Worm (Caenorhabditis elegans) whole organism, L4 larva: Measurements from ENCODE around the gene srt-29.

ENCODE experiments used
- D1046.2 ChIP-seq: fragments of 200-800 bp; sonication (Bioruptor generic); IDR thresholded peaks from 2 replicates; pipeline ENCODE4 v1.3.6; 2022; ENCODE audit warnings: missing genetic modification characterization, missing compliant biosample characterization
- F10B5.3 ChIP-seq: sonication (generic microtip); optimal IDR thresholded peaks from 2 replicates; lab custom pipeline; 2016; ENCODE audit warnings: mild to moderate bottlenecking, missing genetic modification characterization, missing compliant biosample characterization
- F26F4.8 ChIP-seq: fragments of 200-800 bp; sonication (Bioruptor generic); conservative IDR thresholded peaks from 2 replicates; pipeline ENCODE4 v1.3.6; 2022; ENCODE audit warnings: missing genetic modification characterization, missing compliant biosample characterization
- F44E2.7 ChIP-seq: fragments of 200-800 bp; sonication (Bioruptor generic); IDR thresholded peaks from 2 replicates; pipeline ENCODE4 v2.1.2; 2022; ENCODE audit warnings: missing genetic modification characterization, missing compliant biosample characterization
- F49E8.2 ChIP-seq: sonication (generic microtip); optimal IDR thresholded peaks from 2 replicates; lab custom pipeline; 2016; ENCODE audit warnings: missing compliant biosample characterization, mild to moderate bottlenecking, missing genetic modification characterization, borderline replicate concordance
- R02D3.7 ChIP-seq: fragments of 150-350 bp; sonication (generic microtip); optimal IDR thresholded peaks from 3 replicates; lab custom pipeline; 2014; ENCODE audit warnings: missing biosample characterization, missing genetic modification characterization
- T26A8.4 ChIP-seq: fragments of 200-800 bp; sonication (Bioruptor generic); IDR thresholded peaks from 2 replicates; pipeline ENCODE4 v1.3.6; 2022; ENCODE audit warnings: missing genetic modification characterization, missing compliant biosample characterization
- Y75B8A.6 ChIP-seq: fragments of 200-800 bp; sonication (Bioruptor generic); IDR thresholded peaks from 2 replicates; pipeline ENCODE4 v1.3.6; 2022; ENCODE audit warnings: missing genetic modification reagents, missing genetic modification characterization, missing compliant biosample characterization
- ZK337.2 ChIP-seq: fragments of 200-800 bp; sonication (Bioruptor generic); IDR thresholded peaks from 2 replicates; pipeline ENCODE4 v1.3.6; 2022; ENCODE audit warnings: missing genetic modification reagents, missing genetic modification characterization, missing compliant biosample characterization
- aha-1 ChIP-seq: fragments of 150-350 bp; peaks from one replicate; lab custom pipeline; 2014; ENCODE audit warnings: missing biosample characterization, missing genetic modification characterization
- aly-2 ChIP-seq: sonication (generic microtip); optimal IDR thresholded peaks from 2 replicates; lab custom pipeline; 2018; ENCODE audit warnings: missing biosample characterization, missing genetic modification characterization
- attf-4 ChIP-seq: sonication (generic microtip); optimal IDR thresholded peaks from 3 replicates; lab custom pipeline; 2017; ENCODE audit warnings: missing biosample characterization, missing genetic modification characterization
- ceh-20 ChIP-seq: fragments of 200-800 bp; sonication (Bioruptor generic); IDR thresholded peaks from 2 replicates; pipeline ENCODE4 v1.3.6; 2022; ENCODE audit warnings: missing genetic modification reagents, missing genetic modification characterization, missing compliant biosample characterization
- ceh-28 ChIP-seq: fragments of 150-350 bp; optimal IDR thresholded peaks from 2 replicates; lab custom pipeline; 2014; ENCODE audit warnings: missing biosample characterization, missing genetic modification reagents, missing genetic modification characterization
- ceh-82 ChIP-seq: sonication (generic microtip); optimal IDR thresholded peaks from 2 replicates; lab custom pipeline; 2017; ENCODE audit warnings: missing biosample characterization, missing genetic modification characterization
- cey-2 ChIP-seq: sonication (generic microtip); optimal IDR thresholded peaks from 3 replicates; lab custom pipeline; 2017; ENCODE audit warnings: missing genetic modification characterization, mild to moderate bottlenecking, missing compliant biosample characterization, antibody characterized with exemption, borderline replicate concordance; ENCODE audit not compliant: insufficient read depth
- daf-8 ChIP-seq: fragments of 200-800 bp; sonication (Bioruptor generic); IDR thresholded peaks from 2 replicates; pipeline ENCODE4 v1.3.6; 2022; ENCODE audit warnings: missing genetic modification characterization, missing compliant biosample characterization
- dmd-6 ChIP-seq: fragments of 200-800 bp; sonication (Bioruptor generic); IDR thresholded peaks from 2 replicates; pipeline ENCODE4 v1.3.6; 2022; ENCODE audit warnings: missing genetic modification reagents, missing genetic modification characterization, missing compliant biosample characterization
- duxl-1 ChIP-seq: sonication (generic microtip); optimal IDR thresholded peaks from 2 replicates; lab custom pipeline; 2016; ENCODE audit warnings: mild to moderate bottlenecking, missing genetic modification characterization, moderate library complexity, missing compliant biosample characterization; ENCODE audit not compliant: poor library complexity
- dve-1 ChIP-seq: sonication (generic microtip); optimal IDR thresholded peaks from 2 replicates; lab custom pipeline; 2017; ENCODE audit warnings: antibody characterized with exemption, mild to moderate bottlenecking, missing genetic modification characterization, missing compliant biosample characterization; ENCODE audit not compliant: insufficient read depth
- fos-1 ChIP-seq: fragments of 150-350 bp; optimal IDR thresholded peaks from 2 replicates; lab custom pipeline; 2014; ENCODE audit warnings: missing biosample characterization, missing genetic modification characterization
- gei-8 ChIP-seq: fragments of 200-800 bp; sonication (Bioruptor generic); optimal IDR thresholded peaks from 2 replicates; lab custom pipeline; 2018; ENCODE audit warnings: mild to moderate bottlenecking, missing genetic modification characterization, missing compliant biosample characterization
- hlh-11 ChIP-seq: fragments of 200-800 bp; sonication (Bioruptor generic); optimal IDR thresholded peaks from 2 replicates; lab custom pipeline; 2018; ENCODE audit warnings: mild to moderate bottlenecking, missing genetic modification characterization, missing compliant biosample characterization
- hlh-30 ChIP-seq: sonication (generic microtip); optimal IDR thresholded peaks from 2 replicates; lab custom pipeline; 2017; ENCODE audit warnings: antibody characterized with exemption, mild to moderate bottlenecking, missing genetic modification characterization, missing compliant biosample characterization; ENCODE audit not compliant: insufficient read depth
- lin-13 ChIP-seq: fragments of 150-350 bp; optimal IDR thresholded peaks from 2 replicates; lab custom pipeline; 2014; ENCODE audit warnings: missing biosample characterization, missing genetic modification reagents, missing genetic modification characterization
- lin-38 ChIP-seq: fragments of 200-800 bp; sonication (Bioruptor generic); IDR thresholded peaks from 2 replicates; pipeline ENCODE4 v1.3.6; 2022; ENCODE audit warnings: missing genetic modification reagents, missing genetic modification characterization, missing compliant biosample characterization
- lsy-2 ChIP-seq, 2 experiments: fragments of 150-350 bp in 1 of 2; sonication (generic microtip) in 1 of 2; optimal IDR thresholded peaks; 2 replicates each; lab custom pipeline; 2014 to 2017; ENCODE audit warnings: missing biosample characterization in 2 of 2, missing genetic modification characterization in 2 of 2
- mep-1 ChIP-seq: fragments of 150-350 bp; sonication (generic microtip); optimal IDR thresholded peaks from 3 replicates; lab custom pipeline; 2014; ENCODE audit warnings: missing biosample characterization, missing genetic modification characterization
- nhr-102 ChIP-seq: sonication (generic microtip); optimal IDR thresholded peaks from 2 replicates; lab custom pipeline; 2016; ENCODE audit warnings: mild to moderate bottlenecking, missing genetic modification characterization, moderate library complexity, missing compliant biosample characterization
- nhr-237 ChIP-seq: sonication (generic microtip); optimal IDR thresholded peaks from 2 replicates; lab custom pipeline; 2017; ENCODE audit warnings: missing biosample characterization, missing genetic modification characterization
- nhr-28 ChIP-seq: fragments of 150-350 bp; optimal IDR thresholded peaks from 2 replicates; lab custom pipeline; 2014; ENCODE audit warnings: missing biosample characterization, missing genetic modification characterization
- nhr-41 ChIP-seq: fragments of 200-800 bp; sonication (Bioruptor generic); IDR thresholded peaks from 2 replicates; pipeline ENCODE4 v1.3.6; 2022; ENCODE audit warnings: missing genetic modification reagents, missing genetic modification characterization, missing compliant biosample characterization
- nhr-42 ChIP-seq: fragments of 200-800 bp; sonication (Bioruptor generic); IDR thresholded peaks from 2 replicates; pipeline ENCODE4 v1.3.6; 2022; ENCODE audit warnings: missing genetic modification characterization, missing compliant biosample characterization
- nhr-6 ChIP-seq: fragments of 150-350 bp; optimal IDR thresholded peaks from 2 replicates; lab custom pipeline; 2014; ENCODE audit warnings: missing biosample characterization, missing genetic modification characterization
- nhr-76 ChIP-seq: fragments of 150-350 bp; optimal IDR thresholded peaks from 2 replicates; lab custom pipeline; 2014; ENCODE audit warnings: missing biosample characterization, missing genetic modification characterization
- nhr-77 ChIP-seq: fragments of 150-350 bp; optimal IDR thresholded peaks from 2 replicates; lab custom pipeline; 2014; ENCODE audit warnings: missing biosample characterization, missing genetic modification characterization
- php-3 ChIP-seq: fragments of 200-800 bp; sonication (Bioruptor generic); IDR thresholded peaks from 2 replicates; pipeline ENCODE4 v1.3.6; 2022; ENCODE audit warnings: missing genetic modification reagents, missing genetic modification characterization, missing compliant biosample characterization
- saeg-2 ChIP-seq: fragments of 200-800 bp; sonication (Bioruptor generic); IDR thresholded peaks from 2 replicates; pipeline ENCODE4 v1.3.6; 2022; ENCODE audit warnings: missing genetic modification reagents, missing genetic modification characterization, missing compliant biosample characterization
- sdz-12 ChIP-seq: fragments of 200-800 bp; sonication (Bioruptor generic); optimal IDR thresholded peaks from 2 replicates; lab custom pipeline; 2018; ENCODE audit warnings: mild to moderate bottlenecking, missing genetic modification characterization, missing compliant biosample characterization
- set-16 ChIP-seq: fragments of 200-800 bp; sonication (Bioruptor generic); IDR thresholded peaks from 2 replicates; pipeline ENCODE4 v1.3.6; 2022; ENCODE audit warnings: missing genetic modification reagents, missing genetic modification characterization, missing compliant biosample characterization
- snpc-4 ChIP-seq: fragments of 150-350 bp; optimal IDR thresholded peaks from 2 replicates; lab custom pipeline; 2014; ENCODE audit warnings: missing biosample characterization, missing genetic modification characterization
- spr-1 ChIP-seq: sonication (generic microtip); optimal IDR thresholded peaks from 2 replicates; lab custom pipeline; 2016; ENCODE audit warnings: mild to moderate bottlenecking, missing genetic modification characterization, missing compliant biosample characterization
- unc-62 ChIP-seq, 3 experiments: fragments of 150-350 bp in 1 of 3; sonication (generic microtip); optimal IDR thresholded peaks in 2 of 3; peaks in 1 of 3; 1 replicate in 1 of 3; 2 replicates in 2 of 3; lab custom pipeline; 2014 to 2017; ENCODE audit warnings: missing biosample characterization in 3 of 3, missing genetic modification characterization in 3 of 3, missing genetic modification reagents in 3 of 3, missing genotype in 1 of 3
- zag-1 ChIP-seq: fragments of 150-350 bp; optimal IDR thresholded peaks from 2 replicates; lab custom pipeline; 2014; ENCODE audit warnings: missing biosample characterization, missing genetic modification characterization
- zfp-2 ChIP-seq: sonication (generic microtip); optimal IDR thresholded peaks from 2 replicates; lab custom pipeline; 2016; ENCODE audit warnings: mild to moderate bottlenecking, missing genetic modification characterization, missing compliant biosample characterization
- ztf-7 ChIP-seq: fragments of 150-350 bp; optimal IDR thresholded peaks from 2 replicates; lab custom pipeline; 2014; ENCODE audit warnings: missing biosample characterization, missing genetic modification characterization

Gene srt-29

ce11 chrV:2683497-2683896, 35.4 kb downstream of the srt-29 start:
- no peak for TF ChIP-seq F10B5.3 (tag; lab: Kevin White, UChicago)
- peak; percentile 92 for TF ChIP-seq nhr-28 (tag; lab: Kevin White, UChicago)

DNA sequence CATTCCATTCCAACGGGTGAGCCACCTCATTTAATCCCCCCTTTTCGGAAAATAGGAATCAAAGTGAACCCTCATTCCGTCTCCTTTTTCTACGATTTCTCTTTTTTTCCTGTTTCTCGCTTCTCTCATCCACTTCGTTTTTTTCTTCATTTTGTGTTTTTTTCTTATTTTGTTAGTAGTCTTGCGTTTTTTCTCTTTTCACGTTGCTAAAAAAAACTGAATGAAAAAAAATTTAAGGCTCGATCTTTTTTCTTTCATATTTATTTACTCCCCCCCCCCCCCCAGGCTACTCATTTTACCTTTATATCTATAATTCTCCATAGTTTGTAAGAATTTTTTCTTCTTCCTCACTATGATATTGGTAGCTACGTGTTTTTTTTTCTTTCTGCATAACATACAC, 41.3 kb downstream of the srt-29 start:
- TF ChIP-seq unc-62 (GFP tag; optimal IDR thresholded peaks at IDR 0.05 in 1 of 2; lab: Kevin White, UChicago) = peak in 1 of 2 experiments; percentile 94
- TF ChIP-seq unc-62 (tag; optimal IDR thresholded peaks at IDR 0.05; lab: Kevin White, UChicago) = no peak
- TF ChIP-seq aha-1 (tag; lab: Kevin White, UChicago) = peak; percentile 30
- TF ChIP-seq lin-13 = no peak
- no peak for TF ChIP-seq D1046.2

DNA sequence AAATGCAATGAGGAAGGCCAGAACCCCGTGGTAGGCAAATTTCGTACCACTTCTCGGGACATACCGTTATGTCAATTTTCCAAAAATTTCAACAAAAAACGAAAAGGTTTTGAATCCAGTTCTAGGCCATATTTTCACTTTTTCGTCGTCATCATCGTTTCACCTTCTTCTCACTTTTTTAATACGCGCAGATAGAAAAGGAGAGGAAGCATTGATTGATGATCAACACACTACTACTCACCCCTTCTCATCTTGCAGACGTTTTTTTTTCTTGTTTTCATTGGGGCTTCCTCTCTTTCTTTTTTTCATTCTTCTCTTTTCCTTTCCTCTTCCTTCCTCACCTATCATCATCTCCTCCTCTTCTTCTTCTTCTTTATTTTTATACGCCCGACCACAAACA, 43.2 kb downstream of the srt-29 start:
- TF ChIP-seq nhr-237 (tag; lab: Kevin White, UChicago) = no peak
- TF ChIP-seq nhr-28 (tag; lab: Kevin White, UChicago) = peak; percentile 37

DNA sequence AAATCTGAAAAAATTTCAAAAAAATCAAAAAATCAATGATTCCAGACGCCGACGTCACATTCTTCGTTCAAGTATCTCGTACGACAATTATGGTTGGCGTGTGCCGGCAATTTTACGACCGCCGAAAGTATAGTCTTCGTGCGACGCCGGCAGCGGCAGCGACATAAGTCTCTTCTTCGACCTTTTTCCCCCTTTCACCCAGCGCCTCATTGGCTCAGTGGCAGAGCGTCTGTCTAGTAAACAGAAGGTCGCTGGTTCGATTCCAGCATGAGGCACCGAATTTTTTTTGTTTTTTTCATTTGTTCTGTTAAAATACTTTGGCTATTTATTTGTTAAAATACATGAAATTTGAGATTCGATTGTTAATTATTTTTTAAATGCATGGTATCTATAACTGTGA, 45.1 kb downstream of the srt-29 start:
- TF ChIP-seq mep-1 (peak; percentile 33), set-16 (GFP tag; lab: Robert Waterston, UW) (peak; percentile 48), zfp-2 (tag; lab: Kevin White, UChicago) (no peak), aly-2 (tag; lab: Kevin White, UChicago) (no peak), cey-2 (tag; lab: Kevin White, UChicago) (no peak), attf-4 (no peak), duxl-1 (tag; lab: Kevin White, UChicago) (no peak), gei-8 (GFP tag; lab: Kevin White, UChicago) (no peak), ZK337.2 (no peak), hlh-30 (peak; percentile 44), ceh-20 (GFP tag; lab: Robert Waterston, UW) (no peak), nhr-42 (0 out of 2 replicates have a peak, but pooled peaks have one; percentile 21), F26F4.8 (GFP tag; lab: Robert Waterston, UW) (0 out of 2 replicates have a peak, but pooled peaks have one; percentile 27), spr-1 (tag; lab: Kevin White, UChicago) (no peak), ceh-82 (tag; lab: Kevin White, UChicago) (no peak), ceh-28 (tag; lab: Kevin White, UChicago) (no peak), lsy-2 (tag; optimal IDR thresholded peaks at IDR 0.05; lab: Kevin White, UChicago) (peak in 1 of 2 experiments; percentile 55), F44E2.7 (GFP tag; lab: Robert Waterston, UW) (no peak), nhr-77 (tag; lab: Kevin White, UChicago) (no peak), daf-8 (GFP tag; lab: Robert Waterston, UW) (no peak), nhr-76 (tag; lab: Kevin White, UChicago) (no peak), fos-1 (tag; lab: Kevin White, UChicago) (no peak), saeg-2 (GFP tag; lab: Robert Waterston, UW) (no peak), nhr-102 (no peak), snpc-4 (tag; lab: Kevin White, UChicago) (no peak), lin-38 (peak; percentile 89), R02D3.7 (tag; lab: Kevin White, UChicago) (no peak), nhr-6 (tag; lab: Kevin White, UChicago) (no peak), zag-1 (no peak), php-3 (GFP tag; lab: Robert Waterston, UW) (peak; percentile 57; the same call in 1 of the 2 replicates), nhr-41 (GFP tag; lab: Robert Waterston, UW) (no peak), F49E8.2 (tag; lab: Kevin White, UChicago) (no peak), sdz-12 (no peak), unc-62 (GFP tag; optimal IDR thresholded peaks at IDR 0.05 in 1 of 2; lab: Kevin White, UChicago) (no peak), unc-62 (tag; optimal IDR thresholded peaks at IDR 0.05; lab: Kevin White, UChicago) (no peak), T26A8.4 (0 out of 2 replicates have a peak, but pooled peaks have one; percentile 21), hlh-11 (tag; lab: Kevin White, UChicago) (no peak), Y75B8A.6 (GFP tag; lab: Robert Waterston, UW) (0 out of 2 replicates have a peak, but pooled peaks have one; percentile 26), ztf-7 (tag; lab: Kevin White, UChicago) (no peak), dmd-6 (GFP tag; lab: Robert Waterston, UW) (peak; percentile 48), dve-1 (tag; lab: Kevin White, UChicago) (peak; percentile 30)
